Worm (Caenorhabditis elegans) whole organism, mixed stage, embryonic: Measurements from ENCODE around the gene pqn-22.

Source experiments
- elt-3 ChIP-seq: fragments of 150-350 bp; optimal IDR thresholded peaks from 2 replicates; lab custom pipeline; 2014; ENCODE audit warnings: missing biosample characterization, missing genetic modification characterization
- hlh-1 ChIP-seq: fragments of 150-350 bp; optimal IDR thresholded peaks from 2 replicates; lab custom pipeline; 2014; ENCODE audit warnings: missing biosample characterization, missing genetic modification reagents, missing genetic modification characterization
- nhr-237 ChIP-seq: fragments of 150-350 bp; optimal IDR thresholded peaks from 2 replicates; lab custom pipeline; 2014; ENCODE audit warnings: missing biosample characterization, missing genetic modification characterization
- nhr-28 ChIP-seq: fragments of 150-350 bp; optimal IDR thresholded peaks from 2 replicates; lab custom pipeline; 2014; ENCODE audit warnings: missing biosample characterization, missing genetic modification characterization
- unc-39 ChIP-seq: fragments of 150-350 bp; optimal IDR thresholded peaks from 2 replicates; lab custom pipeline; 2014; ENCODE audit warnings: missing biosample characterization, missing genetic modification characterization

DNA sequence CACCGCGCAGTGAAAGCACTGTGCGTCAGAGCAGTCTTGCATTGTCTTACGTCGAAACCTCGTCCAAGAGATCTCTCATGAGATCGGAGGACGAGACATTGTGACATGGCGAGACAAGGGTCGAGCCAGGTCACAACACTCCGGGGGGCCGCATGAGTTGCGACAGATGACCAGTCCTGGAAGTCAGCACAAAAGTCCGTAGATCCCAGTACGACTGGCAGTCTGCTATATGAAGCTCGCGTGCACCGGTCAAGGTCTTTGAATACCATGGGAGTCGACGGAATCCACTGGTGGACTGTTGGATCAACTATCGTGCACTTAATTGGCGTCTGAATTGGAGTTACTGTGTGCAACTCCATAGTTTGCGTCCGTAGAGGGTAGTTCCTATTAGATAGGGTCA is 27.8 kb downstream of the pqn-22 start:
- TF ChIP-seq unc-39 (no peak), elt-3 (tag; lab: Kevin White, UChicago) (no peak), nhr-28 (tag; lab: Kevin White, UChicago) (no peak), hlh-1 (tag; lab: Kevin White, UChicago) (no peak), nhr-237 (tag; lab: Kevin White, UChicago) (no peak)
